Worm (Caenorhabditis elegans) whole organism, L4/young adult: ENCODE data around the gene spsb-1.

Source experiments
- W03F9.2 ChIP-seq: fragments of 150-350 bp; optimal IDR thresholded peaks from 2 replicates; lab custom pipeline; 2014; ENCODE audit warnings: missing biosample characterization, missing genetic modification characterization
- dao-5 ChIP-seq: sonication (generic microtip); optimal IDR thresholded peaks from 2 replicates; lab custom pipeline; 2016; ENCODE audit warnings: missing genotype, missing genetic modification characterization, moderate library complexity, missing compliant biosample characterization
- him-1 ChIP-seq: sonication (generic microtip); optimal IDR thresholded peaks from 2 replicates; lab custom pipeline; 2016; ENCODE audit warnings: missing genotype, missing genetic modification reagents, missing genetic modification characterization, missing compliant biosample characterization

The spsb-1 gene

ce11 chrII:15209309-15209708, 12.8 kb downstream of the spsb-1 start:
- TF ChIP-seq him-1 (tag; lab: Kevin White, UChicago) (no peak), W03F9.2 (tag; lab: Kevin White, UChicago) (no peak), dao-5 (tag; lab: Kevin White, UChicago) (no peak)

- no peak for TF ChIP-seq dao-5 (tag; lab: Kevin White, UChicago)
- no peak for TF ChIP-seq W03F9.2 (tag; lab: Kevin White, UChicago)
- TF ChIP-seq him-1 (tag; lab: Kevin White, UChicago) = no peak
These were observed 15.9 kb downstream of the spsb-1 start for ce11 chrII:15212260-15212914.

- TF ChIP-seq dao-5 (tag; lab: Kevin White, UChicago) = no peak
These were observed 17.2 kb downstream of the spsb-1 start for ce11 chrII:15213732-15214131.

ce11 chrII:15217949-15218348, 21.4 kb downstream of the spsb-1 start:
- TF ChIP-seq him-1 (tag; lab: Kevin White, UChicago) (no peak), W03F9.2 (tag; lab: Kevin White, UChicago) (no peak), dao-5 (tag; lab: Kevin White, UChicago) (no peak)

- TF ChIP-seq W03F9.2 (tag; lab: Kevin White, UChicago) = no peak
- TF ChIP-seq dao-5 (tag; lab: Kevin White, UChicago) = no peak
- no peak for TF ChIP-seq him-1 (tag; lab: Kevin White, UChicago)
These were observed 22.1 kb downstream of the spsb-1 start for ce11 chrII:15218609-15219008.

ce11 chrII:15219033-15219432, 22.5 kb downstream of the spsb-1 start:
- TF ChIP-seq dao-5 (tag; lab: Kevin White, UChicago) (no peak), him-1 (tag; lab: Kevin White, UChicago) (no peak), W03F9.2 (tag; lab: Kevin White, UChicago) (no peak)

- TF ChIP-seq him-1 (tag; lab: Kevin White, UChicago) (no peak), dao-5 (tag; lab: Kevin White, UChicago) (no peak), W03F9.2 (tag; lab: Kevin White, UChicago) (no peak)
These were observed 23.6 kb downstream of the spsb-1 start for ce11 chrII:15220116-15220515.

ce11 chrII:15226186-15226585, 29.7 kb downstream of the spsb-1 start:
- TF ChIP-seq him-1 (tag; lab: Kevin White, UChicago) (no peak), W03F9.2 (tag; lab: Kevin White, UChicago) (no peak), dao-5 (tag; lab: Kevin White, UChicago) (no peak)

ce11 chrII:15226805-15227204, 30.3 kb downstream of the spsb-1 start:
- TF ChIP-seq W03F9.2 (tag; lab: Kevin White, UChicago) = no peak
- TF ChIP-seq dao-5 (tag; lab: Kevin White, UChicago) = no peak
- TF ChIP-seq him-1 (tag; lab: Kevin White, UChicago) = no peak

ce11 chrII:15228005-15228404, 31.5 kb downstream of the spsb-1 start:
- no peak for TF ChIP-seq dao-5 (tag; lab: Kevin White, UChicago)
- no peak for TF ChIP-seq him-1 (tag; lab: Kevin White, UChicago)
- TF ChIP-seq W03F9.2 (tag; lab: Kevin White, UChicago) = no peak

ce11 chrII:15229785-15230393, 33.4 kb downstream of the spsb-1 start, which contains the start of gene spsb-2:
Gene spsb-2 (plus strand): TSS chrII:15230343.
- TF ChIP-seq W03F9.2 (tag; lab: Kevin White, UChicago) = no peak

ce11 chrII:15232705-15233104, 36.2 kb downstream of the spsb-1 start, which contains the start of gene Y46E12BL.2:
Gene Y46E12BL.2 (plus strand): TSS chrII:15232947.
- TF ChIP-seq him-1 (tag; lab: Kevin White, UChicago) = peak; percentile 5
- peak; percentile 75 for TF ChIP-seq W03F9.2 (tag; lab: Kevin White, UChicago)
- TF ChIP-seq dao-5 (tag; lab: Kevin White, UChicago) = no peak

- TF ChIP-seq W03F9.2 (tag; lab: Kevin White, UChicago) = no peak
These were observed 36.7 kb downstream of the spsb-1 start for ce11 chrII:15233219-15233618.

- no peak for TF ChIP-seq W03F9.2 (tag; lab: Kevin White, UChicago)
- TF ChIP-seq him-1 (tag; lab: Kevin White, UChicago) = no peak
- TF ChIP-seq dao-5 (tag; lab: Kevin White, UChicago) = no peak
These were observed 39.1 kb downstream of the spsb-1 start for ce11 chrII:15235597-15235996.
